Fruit fly (Drosophila melanogaster) whole organism, embryonic: ENCODE measurements around the gene caz.

Source experiments
- Antp ChIP-seq: fragments of 200-800 bp; sonication (Bioruptor generic); optimal IDR thresholded peaks from 3 replicates; lab custom pipeline; 2016; ENCODE audit warnings: missing biosample characterization, missing genetic modification characterization
- Awh ChIP-seq: fragments of 200-800 bp; sonication (Bioruptor generic); IDR thresholded peaks from 2 replicates; pipeline ENCODE4, ENCODE4 v1.3.6; 2022; ENCODE audit warnings: missing biosample characterization, missing genetic modification characterization
- B-H1 ChIP-seq: fragments of 200-800 bp; sonication (Bioruptor generic); IDR thresholded peaks from 3 replicates; pipeline ENCODE4 v1.3.6; 2022; ENCODE audit warnings: missing biosample characterization, missing genetic modification characterization
- Bgb ChIP-seq: fragments of 200-800 bp; sonication (Bioruptor generic); IDR thresholded peaks from 2 replicates; pipeline ENCODE4 v1.3.6; 2022; ENCODE audit warnings: missing biosample characterization, missing genetic modification characterization; ENCODE audit not compliant: partially characterized antibody
- CG10209 ChIP-seq: fragments of 200-800 bp; sonication (Bioruptor generic); optimal IDR thresholded peaks from 3 replicates; lab custom pipeline; 2017; ENCODE audit warnings: missing biosample characterization, mild to moderate bottlenecking, missing genetic modification characterization, missing genetic modification reagents
- CG10267 ChIP-seq: fragments of 200-800 bp; sonication (Bioruptor generic); optimal IDR thresholded peaks from 2 replicates; lab custom pipeline; 2018; ENCODE audit warnings: missing biosample characterization, mild to moderate bottlenecking, missing genetic modification characterization, moderate library complexity
- CG11723 ChIP-seq: fragments of 200-800 bp; sonication (Bioruptor generic); optimal IDR thresholded peaks from 2 replicates; lab custom pipeline; 2017; ENCODE audit warnings: missing biosample characterization, mild to moderate bottlenecking, missing genetic modification characterization
- CG12744 ChIP-seq: fragments of 200-800 bp; sonication (Bioruptor generic); optimal IDR thresholded peaks from 2 replicates; lab custom pipeline; 2016; ENCODE audit warnings: missing biosample characterization, missing genetic modification characterization
- CG13123 ChIP-seq: fragments of 200-800 bp; sonication (Bioruptor generic); optimal IDR thresholded peaks from 2 replicates; lab custom pipeline; 2016; ENCODE audit warnings: missing biosample characterization, missing genetic modification characterization
- CG14014 ChIP-seq: fragments of 200-800 bp; sonication (Bioruptor generic); IDR thresholded peaks from 2 replicates; pipeline ENCODE4 v1.3.6; 2022; ENCODE audit warnings: missing biosample characterization, missing genetic modification characterization
- CG14965 ChIP-seq: fragments of 200-800 bp; sonication (Bioruptor generic); optimal IDR thresholded peaks from 2 replicates; lab custom pipeline; 2016; ENCODE audit warnings: missing biosample characterization, missing genetic modification characterization, borderline replicate concordance
- CG18764 ChIP-seq: fragments of 200-800 bp; sonication (Bioruptor generic); optimal IDR thresholded peaks from 3 replicates; lab custom pipeline; 2016; ENCODE audit warnings: missing biosample characterization, missing genetic modification characterization
- CG31388 ChIP-seq: fragments of 200-800 bp; sonication (Bioruptor generic); optimal IDR thresholded peaks from 2 replicates; lab custom pipeline; 2016; ENCODE audit warnings: missing biosample characterization, missing genetic modification characterization
- CG34376 ChIP-seq: fragments of 200-800 bp; sonication (Bioruptor generic); optimal IDR thresholded peaks from 2 replicates; lab custom pipeline; 2018; ENCODE audit warnings: missing biosample characterization, mild to moderate bottlenecking, missing genetic modification characterization
- CG3995 ChIP-seq: fragments of 200-800 bp; sonication (Bioruptor generic); optimal IDR thresholded peaks from 3 replicates; lab custom pipeline; 2016; ENCODE audit warnings: missing biosample characterization, missing genetic modification characterization
- CG9437 ChIP-seq: fragments of 200-800 bp; sonication (Bioruptor generic); optimal IDR thresholded peaks from 2 replicates; lab custom pipeline; 2018; ENCODE audit warnings: missing biosample characterization, mild to moderate bottlenecking, missing genetic modification characterization
- Camta ChIP-seq: fragments of 200-800 bp; sonication (Bioruptor generic); optimal IDR thresholded peaks from 2 replicates; lab custom pipeline; 2016; ENCODE audit warnings: missing biosample characterization, missing genetic modification characterization
- Chrac-16 ChIP-seq: fragments of 200-800 bp; sonication (Bioruptor generic); optimal IDR thresholded peaks from 3 replicates; lab custom pipeline; 2016; ENCODE audit warnings: missing biosample characterization, missing genetic modification characterization
- CkIIα-i1 ChIP-seq: fragments of 200-800 bp; sonication (Bioruptor generic); IDR thresholded peaks from 2 replicates; pipeline ENCODE4 v1.3.6; 2022; ENCODE audit warnings: missing biosample characterization, missing genetic modification characterization
- Dek ChIP-seq: fragments of 200-800 bp; sonication (Bioruptor generic); optimal IDR thresholded peaks from 3 replicates; lab custom pipeline; 2019; ENCODE audit warnings: missing biosample characterization, mild to moderate bottlenecking, missing genetic modification characterization, moderate library complexity
- E2f1 ChIP-seq: fragments of 200-800 bp; sonication (Bioruptor generic); IDR thresholded peaks from 2 replicates; pipeline ENCODE4 v1.3.6; 2022; ENCODE audit warnings: missing biosample characterization, missing genetic modification characterization
- Ets97D ChIP-seq: fragments of 200-800 bp; sonication (Bioruptor generic); optimal IDR thresholded peaks from 3 replicates; lab custom pipeline; 2016; ENCODE audit warnings: missing biosample characterization, missing genetic modification characterization
- HLH3B ChIP-seq: fragments of 200-800 bp; sonication (Bioruptor generic); IDR thresholded peaks from 2 replicates; pipeline ENCODE4 v1.3.6; 2022; ENCODE audit warnings: missing biosample characterization, missing genetic modification characterization
- Hey ChIP-seq: fragments of 200-800 bp; sonication (Bioruptor generic); optimal IDR thresholded peaks from 3 replicates; lab custom pipeline; 2018; ENCODE audit warnings: missing biosample characterization, mild to moderate bottlenecking, missing genetic modification characterization
- Hsf ChIP-seq: fragments of 200-800 bp; sonication (Bioruptor generic); optimal IDR thresholded peaks from 3 replicates; lab custom pipeline; 2016; ENCODE audit warnings: missing biosample characterization, missing genetic modification characterization
- Myb ChIP-seq: fragments of 200-800 bp; sonication (Bioruptor generic); optimal IDR thresholded peaks from 2 replicates; lab custom pipeline; 2016; ENCODE audit warnings: missing biosample characterization, missing genetic modification characterization
- Neu2 ChIP-seq: fragments of 200-800 bp; sonication (Bioruptor generic); optimal IDR thresholded peaks from 3 replicates; lab custom pipeline; 2016; ENCODE audit warnings: missing biosample characterization, missing genetic modification characterization, borderline replicate concordance
- Side ChIP-seq: fragments of 200-800 bp; sonication (Bioruptor generic); optimal IDR thresholded peaks from 2 replicates; lab custom pipeline; 2016; ENCODE audit warnings: missing biosample characterization, missing genetic modification characterization
- Tbp ChIP-seq: fragments of >200 bp; optimal IDR thresholded peaks from 2 replicates; lab custom pipeline; 2018; ENCODE audit warnings: missing biosample characterization, missing genetic modification characterization
- YL-1 ChIP-seq: fragments of 200-800 bp; sonication (Bioruptor generic); optimal IDR thresholded peaks from 3 replicates; lab custom pipeline; 2017; ENCODE audit warnings: missing biosample characterization, mild to moderate bottlenecking, missing genetic modification characterization
- abd-A ChIP-seq: fragments of 200-800 bp; sonication (Bioruptor generic); optimal IDR thresholded peaks from 3 replicates; lab custom pipeline; 2019; ENCODE audit warnings: missing biosample characterization, mild to moderate bottlenecking, missing genetic modification characterization, moderate library complexity
- ac ChIP-seq: fragments of 200-800 bp; sonication (Bioruptor generic); optimal IDR thresholded peaks from 3 replicates; lab custom pipeline; 2017; ENCODE audit warnings: missing biosample characterization, mild to moderate bottlenecking, missing genetic modification characterization
- bsh ChIP-seq, 2 experiments: fragments of 200-800 bp; sonication (Bioruptor generic); optimal IDR thresholded peaks; 2 replicates each; lab custom pipeline; 2017 to 2018; ENCODE audit warnings: mild to moderate bottlenecking in 2 of 2, missing biosample characterization in 2 of 2, missing genetic modification characterization in 2 of 2, moderate library complexity in 1 of 2
- cas ChIP-seq: fragments of 200-800 bp; sonication (Bioruptor generic); IDR thresholded peaks from 2 replicates; pipeline ENCODE4 v1.3.6; 2022; ENCODE audit warnings: missing biosample characterization, missing genetic modification characterization
- caup ChIP-seq: fragments of 200-800 bp; sonication (Bioruptor generic); optimal IDR thresholded peaks from 3 replicates; lab custom pipeline; 2017; ENCODE audit warnings: missing biosample characterization, mild to moderate bottlenecking, missing genetic modification characterization, moderate library complexity; ENCODE audit not compliant: severe bottlenecking
- eyg ChIP-seq: fragments of 200-800 bp; sonication (Bioruptor generic); optimal IDR thresholded peaks from 3 replicates; lab custom pipeline; 2016; ENCODE audit warnings: missing biosample characterization, missing genetic modification characterization
- grn ChIP-seq: fragments of 200-800 bp; sonication (Bioruptor generic); optimal IDR thresholded peaks from 3 replicates; lab custom pipeline; 2017; ENCODE audit warnings: missing biosample characterization, missing genetic modification characterization
- gsb-n ChIP-seq: fragments of 200-800 bp; sonication (Bioruptor generic); optimal IDR thresholded peaks from 3 replicates; lab custom pipeline; 2018; ENCODE audit warnings: missing biosample characterization, mild to moderate bottlenecking, missing genetic modification characterization
- kah ChIP-seq: fragments of 200-800 bp; sonication (Bioruptor generic); optimal IDR thresholded peaks from 2 replicates; lab custom pipeline; 2018; ENCODE audit warnings: missing biosample characterization, mild to moderate bottlenecking, missing genetic modification characterization
- klu ChIP-seq: fragments of 200-800 bp; sonication (Bioruptor generic); IDR thresholded peaks from 2 replicates; pipeline ENCODE4 v1.3.6; 2022; ENCODE audit warnings: missing biosample characterization, missing genetic modification characterization
- knrl ChIP-seq: fragments of 200-800 bp; sonication (Bioruptor generic); IDR thresholded peaks from 3 replicates; pipeline ENCODE4 v1.3.6; 2022; ENCODE audit warnings: missing biosample characterization, missing genetic modification characterization; ENCODE audit not compliant: partially characterized antibody
- lola ChIP-seq, 3 experiments: fragments of >200 bp in 2 of 3; fragments of 200-800 bp in 1 of 3; sonication (Bioruptor generic) in 1 of 3; optimal IDR thresholded peaks; 2 replicates each; lab custom pipeline; 2017 to 2019; ENCODE audit warnings: missing biosample characterization in 3 of 3, missing genetic modification characterization in 3 of 3, mild to moderate bottlenecking in 1 of 3, moderate library complexity in 1 of 3
- oc ChIP-seq: fragments of 200-800 bp; sonication (Bioruptor generic); optimal IDR thresholded peaks from 2 replicates; lab custom pipeline; 2018; ENCODE audit warnings: missing biosample characterization, mild to moderate bottlenecking, missing genetic modification characterization, moderate library complexity
- otp ChIP-seq: fragments of 200-800 bp; sonication (Bioruptor generic); IDR thresholded peaks from 3 replicates; pipeline ENCODE4, ENCODE4 v1.3.6; 2022; ENCODE audit warnings: missing biosample characterization, missing genetic modification characterization
- pho ChIP-seq: fragments of 200-800 bp; sonication (Bioruptor generic); optimal IDR thresholded peaks from 2 replicates; lab custom pipeline; 2016; ENCODE audit warnings: missing biosample characterization, missing genetic modification characterization
- toy ChIP-seq: fragments of 200-800 bp; sonication (Bioruptor generic); IDR thresholded peaks from 2 replicates; pipeline ENCODE4 v1.3.6; 2022; ENCODE audit warnings: missing biosample characterization, missing genetic modification characterization
- trh ChIP-seq: fragments of 200-800 bp; sonication (Bioruptor generic); optimal IDR thresholded peaks from 2 replicates; lab custom pipeline; 2016; ENCODE audit warnings: missing biosample characterization, missing genetic modification characterization
- vfl ChIP-seq: fragments of 200-800 bp; sonication (Bioruptor generic); optimal IDR thresholded peaks from 2 replicates; lab custom pipeline; 2016; ENCODE audit warnings: missing biosample characterization, missing genetic modification characterization
- wek ChIP-seq: fragments of 200-800 bp; sonication (Bioruptor generic); optimal IDR thresholded peaks from 3 replicates; lab custom pipeline; 2018; ENCODE audit warnings: missing biosample characterization, mild to moderate bottlenecking, missing genetic modification characterization, moderate library complexity
- yki ChIP-seq: fragments of >200 bp; optimal IDR thresholded peaks from 3 replicates; lab custom pipeline; 2018

Gene caz

DNA sequence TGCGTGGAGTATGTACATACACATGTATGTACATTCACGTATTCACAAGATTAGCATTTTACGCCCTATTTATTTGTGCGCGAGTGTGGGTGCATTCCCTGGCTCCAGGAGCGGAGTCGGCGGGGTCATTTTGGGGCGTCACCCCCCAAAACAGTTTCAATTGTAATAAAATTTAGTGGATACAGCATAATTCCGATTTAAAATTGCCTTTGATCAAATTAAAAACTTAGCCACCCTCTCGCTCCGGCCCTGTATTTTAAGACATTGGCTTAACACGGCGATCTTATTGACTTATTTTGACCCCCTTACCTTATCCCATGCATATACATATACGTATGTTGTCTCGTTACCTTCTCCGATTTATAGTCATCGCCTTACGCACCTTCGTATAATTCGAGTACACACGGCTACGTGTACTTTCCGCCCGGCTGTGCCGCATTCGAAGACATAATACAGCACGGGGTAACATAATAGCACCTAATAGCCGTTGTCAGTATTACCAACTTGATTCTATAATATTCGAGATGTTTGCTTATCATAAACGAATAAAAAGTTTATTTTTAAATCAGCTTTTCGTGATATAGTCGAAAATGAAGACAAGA, 9.2 kb upstream of the caz start (continued):
- TF ChIP-seq CG14965 (GFP tag; lab: Kevin White, UChicago) (peak; percentile 19), Antp (peak; percentile 95), CG13123 (peak; percentile 56), otp (GFP tag; lab: Robert Waterston, UW) (peak; percentile 85), Camta (peak; percentile 87), gsb-n (tag; lab: Kevin White, UChicago) (peak; percentile 37), vfl (GFP tag; lab: Kevin White, UChicago) (peak; percentile 56), wek (GFP tag; lab: Kevin White, UChicago) (peak; percentile 48), lola (GFP tag; optimal IDR thresholded peaks at IDR 0.05; lab: Kevin White, UChicago) (peak in 1 of 3 experiments; percentile 47), trh (GFP tag; lab: Kevin White, UChicago) (no peak), CG12744 (GFP tag; lab: Kevin White, UChicago) (peak; percentile 18), Dek (peak; percentile 58), CG31388 (GFP tag; lab: Kevin White, UChicago) (peak; percentile 17), kah (GFP tag; lab: Kevin White, UChicago) (peak; percentile 44), bsh (GFP tag; optimal IDR thresholded peaks at IDR 0.05; lab: Kevin White, UChicago) (peak; percentile 50 to 76), CG18764 (GFP tag; lab: Kevin White, UChicago) (no peak), YL-1 (GFP tag; lab: Kevin White, UChicago) (no peak), E2f1 (GFP tag; lab: Robert Waterston, UW) (peak; percentile 85), Hey (no peak), CG11723 (GFP tag; lab: Kevin White, UChicago) (peak; percentile 40), CG34376 (GFP tag; lab: Kevin White, UChicago) (peak; percentile 41), grn (GFP tag; lab: Kevin White, UChicago) (no peak), knrl (GFP tag; lab: Robert Waterston, UW) (peak; percentile 43; the same call in 1 of the 3 replicates), Ets97D (GFP tag; lab: Kevin White, UChicago) (peak; percentile 40), Side (GFP tag; lab: Kevin White, UChicago) (peak; percentile 81), Hsf (GFP tag; lab: Kevin White, UChicago) (peak; percentile 81), klu (peak; percentile 76), cas (GFP tag; lab: Robert Waterston, UW) (peak; percentile 42; the same call in 1 of the 2 replicates), Neu2 (GFP tag; lab: Kevin White, UChicago) (no peak), oc (tag; lab: Kevin White, UChicago) (peak; percentile 61), toy (peak; percentile 67), Bgb (peak; percentile 72), caup (GFP tag; lab: Kevin White, UChicago) (peak; percentile 70), Awh (GFP tag; lab: Robert Waterston, UW) (peak; percentile 88), Chrac-16 (peak; percentile 74), CG9437 (GFP tag; lab: Kevin White, UChicago) (peak; percentile 51), CG14014 (GFP tag; lab: Robert Waterston, UW) (peak; percentile 82), pho (GFP tag; lab: Kevin White, UChicago) (peak; percentile 55), CG3995 (GFP tag; lab: Kevin White, UChicago) (peak; percentile 33), Tbp (GFP tag; lab: Kevin White, UChicago) (no peak), yki (lab: Kevin White, UChicago) (no peak), eyg (peak; percentile 63), CG10267 (peak; percentile 17), HLH3B (peak; percentile 90), CkIIα-i1 (peak; percentile 56; the same call in 1 of the 2 replicates), Myb (GFP tag; lab: Kevin White, UChicago) (peak; percentile 56), B-H1 (GFP tag; lab: Robert Waterston, UW) (peak; percentile 88), CG10209 (GFP tag; lab: Kevin White, UChicago) (peak; percentile 75), abd-A (tag; lab: Kevin White, UChicago) (no peak), ac (GFP tag; lab: Kevin White, UChicago) (no peak)
